Fruit fly (Drosophila melanogaster): ENCODE data around the gene pb.

pb gene

dm6 chr3R:6762794-6763407 lies 21.0 kb upstream of the pb start (continued):
- peak; percentile 61 for TF ChIP-seq stwl (tag; optimal IDR thresholded peaks at IDR 0.05)
- peak; percentile 67 for TF ChIP-seq Deaf1 (tag; optimal IDR thresholded peaks at IDR 0.05)
- TF ChIP-seq abd-A (tag; optimal IDR thresholded peaks at IDR 0.05): no peak
- no peak for TF ChIP-seq usp (GFP tag; optimal IDR thresholded peaks at IDR 0.05)
- TF ChIP-seq Dll (GFP tag; IDR thresholded peaks at IDR 0.05; ENCODE audit: partially characterized antibody): no peak
- peak; percentile 24 for TF ChIP-seq TFAM (GFP tag; optimal IDR thresholded peaks at IDR 0.05)
- peak; percentile 24 for TF ChIP-seq CG6654 (GFP tag; optimal IDR thresholded peaks at IDR 0.05)
- TF ChIP-seq CG4854 (GFP tag; optimal IDR thresholded peaks at IDR 0.05): peak; percentile 20
- TF ChIP-seq Hr51 (GFP tag; optimal IDR thresholded peaks at IDR 0.05): peak; percentile 65 to 75
- peak; percentile 60 for TF ChIP-seq CG10431 (GFP tag; optimal IDR thresholded peaks at IDR 0.05)
- TF ChIP-seq jumu (GFP tag; optimal IDR thresholded peaks at IDR 0.05): peak; percentile 26
- peak; percentile 23 for TF ChIP-seq CHES-1-like (GFP tag; optimal IDR thresholded peaks at IDR 0.05)
- TF ChIP-seq sug (tag; optimal IDR thresholded peaks at IDR 0.05): peak; percentile 44
- TF ChIP-seq pan (optimal IDR thresholded peaks at IDR 0.05): no peak
- TF ChIP-seq pan (GFP tag; optimal IDR thresholded peaks at IDR 0.05 in 1 of 2, IDR thresholded peaks at IDR 0.05 in 1 of 2): peak in 1 of 2 experiments; percentile 66
- TF ChIP-seq lola (GFP tag; optimal IDR thresholded peaks at IDR 0.05): peak in 1 of 3 experiments; percentile 99
- peak; percentile 4 for TF ChIP-seq CG8944 (GFP tag; optimal IDR thresholded peaks at IDR 0.05)
- peak; percentile 42 for TF ChIP-seq HHEX (GFP tag; optimal IDR thresholded peaks at IDR 0.05)
- peak; percentile 9 for TF ChIP-seq pnt (GFP tag; optimal IDR thresholded peaks at IDR 0.05)
- peak; percentile 27 for TF ChIP-seq CG6683 (GFP tag; optimal IDR thresholded peaks at IDR 0.05)
- TF ChIP-seq vfl (GFP tag; optimal IDR thresholded peaks at IDR 0.05): peak; percentile 4
- TF ChIP-seq bcd (GFP tag; optimal IDR thresholded peaks at IDR 0.05): peak; percentile 95
- TF ChIP-seq CG1647 (GFP tag; optimal IDR thresholded peaks at IDR 0.05): no peak
- TF ChIP-seq CG18476 (GFP tag; optimal IDR thresholded peaks at IDR 0.05): peak; percentile 40
- TF ChIP-seq CG11456 (GFP tag; IDR thresholded peaks at IDR 0.05): no peak
- TF ChIP-seq tgo (GFP tag; IDR thresholded peaks at IDR 0.05): peak; percentile 70; the same call in 2 of the 3 replicates
- peak; percentile 96 for TF ChIP-seq CG12391 (tag; optimal IDR thresholded peaks at IDR 0.05)
- TF ChIP-seq NK7.1 (GFP tag; optimal IDR thresholded peaks at IDR 0.05): peak; percentile 6
- peak; percentile 89 for TF ChIP-seq CG4820 (GFP tag; optimal IDR thresholded peaks at IDR 0.05)
- TF ChIP-seq Sry-β (GFP tag; optimal IDR thresholded peaks at IDR 0.05): peak; percentile 25
- TF ChIP-seq CG8281 (tag; optimal IDR thresholded peaks at IDR 0.05): peak; percentile 60
- TF ChIP-seq Rfx (GFP tag; IDR thresholded peaks at IDR 0.05): 0 out of 2 replicates have a peak, but pooled peaks have one; percentile 28
- TF ChIP-seq ara (GFP tag; IDR thresholded peaks at IDR 0.05): peak; percentile 78
- peak; percentile 18 for TF ChIP-seq BtbVII (GFP tag; optimal IDR thresholded peaks at IDR 0.05)
- peak; percentile 64 for TF ChIP-seq CG30431 (GFP tag; optimal IDR thresholded peaks at IDR 0.05)
- peak; percentile 72 for TF ChIP-seq CG32772 (GFP tag; IDR thresholded peaks at IDR 0.05)
- TF ChIP-seq lmd (GFP tag; IDR thresholded peaks at IDR 0.05): peak; percentile 70
- peak; percentile 90 for TF ChIP-seq CG2202 (tag; optimal IDR thresholded peaks at IDR 0.05)
- TF ChIP-seq CG2889 (GFP tag; IDR thresholded peaks at IDR 0.05): no peak
- peak; percentile 82 for TF ChIP-seq CG30403 (GFP tag; optimal IDR thresholded peaks at IDR 0.05)
- TF ChIP-seq Poxn (GFP tag; IDR thresholded peaks at IDR 0.05): no peak
- peak in 1 of 2 experiments; percentile 94 for TF ChIP-seq bsh (GFP tag; optimal IDR thresholded peaks at IDR 0.05)
- peak; percentile 33 for TF ChIP-seq CG9609 (GFP tag; optimal IDR thresholded peaks at IDR 0.05)
- TF ChIP-seq Atf-2 (GFP tag; optimal IDR thresholded peaks at IDR 0.05): peak; percentile 48
- TF ChIP-seq bowl (GFP tag; IDR thresholded peaks at IDR 0.05): no peak
- peak; percentile 21 for TF ChIP-seq CG13624 (GFP tag; optimal IDR thresholded peaks at IDR 0.05)
- TF ChIP-seq wdn (GFP tag; IDR thresholded peaks at IDR 0.05): no peak
- peak in 1 of 2 experiments; percentile 17 for TF ChIP-seq crp (GFP tag; optimal IDR thresholded peaks at IDR 0.05)
- peak; percentile 42 for TF ChIP-seq CG5180 (GFP tag; optimal IDR thresholded peaks at IDR 0.05)

Data from whole organism, embryonic.